Worm (Caenorhabditis elegans) whole organism, young adult: Measurements from ENCODE around the gene nhr-156.

Experiments
- B0336.3 ChIP-seq: fragments of 200-800 bp; sonication (Bioruptor generic); IDR thresholded peaks from 2 replicates; pipeline ENCODE4 v1.3.6; 2022; ENCODE audit warnings: missing genetic modification characterization, missing compliant biosample characterization
- F49E8.2 ChIP-seq: sonication (generic microtip); optimal IDR thresholded peaks from 3 replicates; lab custom pipeline; 2017; ENCODE audit warnings: missing genetic modification characterization, mild to moderate bottlenecking, missing compliant biosample characterization, antibody characterized with exemption, moderate library complexity; ENCODE audit not compliant: insufficient read depth
- F57C9.4 ChIP-seq: sonication (generic microtip); optimal IDR thresholded peaks from 2 replicates; lab custom pipeline; 2017; ENCODE audit warnings: mild to moderate bottlenecking, missing genetic modification characterization, missing compliant biosample characterization
- Y95B8A.8 ChIP-seq: fragments of 200-800 bp; sonication (Bioruptor generic); IDR thresholded peaks from 2 replicates; pipeline ENCODE4 v1.3.6; 2022; ENCODE audit warnings: missing genetic modification reagents, missing genetic modification characterization, missing compliant biosample characterization
- ceh-27 ChIP-seq: fragments of 200-800 bp; sonication (Bioruptor generic); optimal IDR thresholded peaks from 2 replicates; lab custom pipeline; 2018; ENCODE audit warnings: mild to moderate bottlenecking, missing genetic modification characterization, moderate library complexity, missing compliant biosample characterization
- lin-26 ChIP-seq: fragments of 200-800 bp; sonication (Bioruptor generic); IDR thresholded peaks from 2 replicates; pipeline ENCODE4 v1.3.6; 2022; ENCODE audit warnings: missing genetic modification reagents, missing genetic modification characterization, missing compliant biosample characterization
- lir-1 ChIP-seq: fragments of 200-800 bp; sonication (Bioruptor generic); conservative IDR thresholded peaks from 2 replicates; pipeline ENCODE4 v1.3.6; 2022; ENCODE audit warnings: missing genetic modification reagents, missing genetic modification characterization, missing compliant biosample characterization
- lsy-27 ChIP-seq: sonication (generic microtip); optimal IDR thresholded peaks from 2 replicates; lab custom pipeline; 2017; ENCODE audit warnings: missing genetic modification characterization, mild to moderate bottlenecking, missing compliant biosample characterization, antibody characterized with exemption, missing genotype, borderline replicate concordance; ENCODE audit not compliant: insufficient read depth
- sdz-38 ChIP-seq: sonication (generic microtip); optimal IDR thresholded peaks from 2 replicates; lab custom pipeline; 2016; ENCODE audit warnings: missing genotype, missing genetic modification characterization, missing compliant biosample characterization
- sea-2 ChIP-seq: fragments of 200-800 bp; sonication (Bioruptor generic); IDR thresholded peaks from 2 replicates; pipeline ENCODE4 v1.3.6; 2022; ENCODE audit warnings: missing genetic modification characterization, missing compliant biosample characterization
- snpc-4 ChIP-seq, 5 experiments: fragments of 150-350 bp in 1 of 5; sonication (generic microtip) in 4 of 5; optimal IDR thresholded peaks; 2 replicates each; lab custom pipeline; 2014 to 2018; ENCODE audit warnings: missing genetic modification characterization in 5 of 5, missing biosample characterization in 3 of 5, antibody characterized with exemption in 2 of 5, mild to moderate bottlenecking in 2 of 5, missing compliant biosample characterization in 2 of 5, missing genotype in 2 of 5, moderate library complexity in 2 of 5, missing genetic modification reagents in 1 of 5
- unc-62 ChIP-seq: fragments of 150-350 bp; optimal IDR thresholded peaks from 2 replicates; lab custom pipeline; 2014; ENCODE audit warnings: missing biosample characterization, missing genetic modification reagents, missing genetic modification characterization

DNA sequence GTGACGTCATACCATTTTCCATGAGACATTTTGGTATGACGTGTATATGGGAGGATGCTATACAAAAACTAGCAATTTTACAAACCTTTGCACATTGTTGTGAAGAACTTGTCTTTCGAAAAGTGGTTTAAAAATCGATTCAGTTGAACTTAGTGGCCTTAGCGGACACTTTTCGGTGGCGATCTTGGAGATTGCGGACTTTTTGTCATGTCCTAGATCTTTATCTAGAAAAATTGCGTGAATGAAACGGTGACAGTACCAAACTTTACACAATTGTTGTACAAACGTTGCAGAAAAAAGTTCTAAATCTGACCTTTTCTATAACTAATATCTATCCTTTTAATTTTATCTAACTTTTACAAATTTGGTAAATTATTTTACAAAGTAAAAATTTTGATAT is 40.6 kb upstream of the nhr-156 start:
- TF ChIP-seq ceh-27, result no peak
- TF ChIP-seq snpc-4 (GFP tag; optimal IDR thresholded peaks at IDR 0.05; lab: Kevin White, UChicago), result no peak
- TF ChIP-seq snpc-4 (tag; optimal IDR thresholded peaks at IDR 0.05; lab: Kevin White, UChicago), result no peak
- no peak for TF ChIP-seq sdz-38 (tag; lab: Kevin White, UChicago)
- no peak for TF ChIP-seq lsy-27 (tag; lab: Kevin White, UChicago)
- no peak for TF ChIP-seq B0336.3 (GFP tag; lab: Robert Waterston, UW)
- TF ChIP-seq F57C9.4 (tag; lab: Kevin White, UChicago), result no peak
- TF ChIP-seq sea-2, result no peak
- TF ChIP-seq lir-1 (GFP tag; lab: Robert Waterston, UW), result no peak
- TF ChIP-seq unc-62, result no peak
- no peak for TF ChIP-seq lin-26 (GFP tag; lab: Robert Waterston, UW)
- no peak for TF ChIP-seq Y95B8A.8 (GFP tag; lab: Robert Waterston, UW)
- TF ChIP-seq F49E8.2 (tag; lab: Kevin White, UChicago), result no peak
